Worm (Caenorhabditis elegans) whole organism, late embryonic: Measurements from ENCODE around the gene aly-1.

Experiments used
- F13H6.1 ChIP-seq: sonication (generic microtip); optimal IDR thresholded peaks from 2 replicates; lab custom pipeline; 2016; ENCODE audit warnings: missing genetic modification characterization, missing compliant biosample characterization
- ahr-1 ChIP-seq: sonication (generic microtip); optimal IDR thresholded peaks from 2 replicates; lab custom pipeline; 2016; ENCODE audit warnings: missing genetic modification characterization, missing compliant biosample characterization
- ama-1 ChIP-seq: fragments of 150-350 bp; optimal IDR thresholded peaks from 2 replicates; lab custom pipeline; 2014
- ceh-31 ChIP-seq: sonication (generic microtip); optimal IDR thresholded peaks from 2 replicates; lab custom pipeline; 2016; ENCODE audit warnings: missing genetic modification characterization, missing compliant biosample characterization
- ceh-9 ChIP-seq: sonication (generic microtip); optimal IDR thresholded peaks from 2 replicates; lab custom pipeline; 2016; ENCODE audit warnings: mild to moderate bottlenecking, missing genetic modification characterization, inconsistent platforms, missing compliant biosample characterization
- eyg-1 ChIP-seq: sonication (generic microtip); optimal IDR thresholded peaks from 2 replicates; lab custom pipeline; 2016; ENCODE audit warnings: missing genotype, missing genetic modification characterization, missing compliant biosample characterization
- fkh-10 ChIP-seq: fragments of 150-350 bp; optimal IDR thresholded peaks from 2 replicates; lab custom pipeline; 2014; ENCODE audit warnings: missing biosample characterization, missing genetic modification reagents, missing genetic modification characterization
- hlh-8 ChIP-seq: sonication (generic microtip); optimal IDR thresholded peaks from 2 replicates; lab custom pipeline; 2016; ENCODE audit warnings: missing genotype, missing genetic modification characterization, missing compliant biosample characterization
- madf-2 ChIP-seq: sonication (generic microtip); optimal IDR thresholded peaks from 2 replicates; lab custom pipeline; 2017; ENCODE audit warnings: missing genetic modification characterization, missing compliant biosample characterization
- nhr-11 ChIP-seq: fragments of 150-350 bp; optimal IDR thresholded peaks from 2 replicates; lab custom pipeline; 2014; ENCODE audit warnings: missing biosample characterization, missing genetic modification characterization
- nhr-232 ChIP-seq: sonication (generic microtip); optimal IDR thresholded peaks from 2 replicates; lab custom pipeline; 2016; ENCODE audit warnings: missing genetic modification characterization, missing compliant biosample characterization
- pag-3 ChIP-seq: sonication (generic microtip); optimal IDR thresholded peaks from 2 replicates; lab custom pipeline; 2016; ENCODE audit warnings: missing compliant biosample characterization, missing genetic modification characterization, borderline replicate concordance
- pros-1 ChIP-seq: fragments of 150-350 bp; optimal IDR thresholded peaks from 2 replicates; lab custom pipeline; 2014; ENCODE audit warnings: missing biosample characterization, missing genetic modification reagents, missing genetic modification characterization
- tbx-2 ChIP-seq: sonication (generic microtip); optimal IDR thresholded peaks from 2 replicates; lab custom pipeline; 2016; ENCODE audit warnings: missing genetic modification characterization, missing compliant biosample characterization

- no peak for TF ChIP-seq F13H6.1 (tag; lab: Kevin White, UChicago)
- TF ChIP-seq nhr-232: no peak
- TF ChIP-seq tbx-2 (tag; lab: Kevin White, UChicago): no peak
- TF ChIP-seq madf-2: no peak
- no peak for TF ChIP-seq nhr-11 (tag; lab: Kevin White, UChicago)
- no peak for TF ChIP-seq eyg-1 (tag; lab: Kevin White, UChicago)
- no peak for TF ChIP-seq pag-3 (tag; lab: Kevin White, UChicago)
- TF ChIP-seq ceh-31 (tag; lab: Kevin White, UChicago): no peak
- TF ChIP-seq pros-1: no peak
- TF ChIP-seq ahr-1 (tag; lab: Kevin White, UChicago): no peak
- TF ChIP-seq hlh-8 (tag; lab: Kevin White, UChicago): no peak
- TF ChIP-seq ama-1: no peak
- no peak for TF ChIP-seq ceh-9 (tag; lab: Kevin White, UChicago)
- TF ChIP-seq fkh-10 (GFP tag; lab: Kevin White, UChicago): no peak
Measured at ce11 chrIV:9094356-9094755, 14.4 kb upstream of the aly-1 start, which contains the start of gene mrpl-42.
